Worm (Caenorhabditis elegans): ENCODE data around the gene gly-11.
A peak's percentile ranks its signal among the peaks of the same experiment; 100 is the strongest.

Gene gly-11

DNA sequence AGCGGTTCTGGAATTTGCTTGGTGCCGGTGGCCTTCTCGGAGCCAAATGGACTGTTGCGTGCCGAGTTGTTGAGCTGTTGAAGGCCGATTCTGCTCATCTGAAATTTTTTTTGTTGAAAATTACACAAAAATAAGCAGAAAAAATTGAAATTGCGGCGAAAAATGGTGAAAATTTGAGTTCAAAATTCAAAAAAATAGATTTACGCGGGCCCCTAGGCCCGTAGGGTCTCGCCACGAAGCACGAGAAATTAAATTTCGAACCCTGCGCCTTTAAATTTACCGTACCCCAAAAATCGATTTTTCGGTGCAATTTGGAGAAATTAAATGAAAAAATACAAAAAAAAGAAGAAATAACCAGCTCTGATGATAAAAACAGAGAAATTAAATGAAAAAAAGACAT, 48.2 kb upstream of the gly-11 start, which contains the start of gene gmn-1:
gmn-1 (minus strand) TSS at position 98 of the 400 bp plus-strand sequence.
- no peak for TF ChIP-seq ama-1 (optimal IDR thresholded peaks at IDR 0.05)
- TF ChIP-seq skn-1 (tag; optimal IDR thresholded peaks at IDR 0.05), result no peak
- no peak for TF ChIP-seq ceh-16 (tag; optimal IDR thresholded peaks at IDR 0.05)
- TF ChIP-seq nhr-11 (tag; optimal IDR thresholded peaks at IDR 0.05), result no peak
- no peak for TF ChIP-seq zag-1 (tag; optimal IDR thresholded peaks at IDR 0.05)
- no peak for TF ChIP-seq lin-39 (tag; optimal IDR thresholded peaks at IDR 0.05)
- no peak for TF ChIP-seq dmd-4 (tag; optimal IDR thresholded peaks at IDR 0.05)
- no peak for TF ChIP-seq nhr-25 (tag; optimal IDR thresholded peaks at IDR 0.05)
- no peak for TF ChIP-seq unc-62 (GFP tag; optimal IDR thresholded peaks at IDR 0.05)
- TF ChIP-seq ceh-82 (tag; optimal IDR thresholded peaks at IDR 0.05), result no peak
- TF ChIP-seq sem-4 (tag; optimal IDR thresholded peaks at IDR 0.05), result no peak
- no peak for TF ChIP-seq nhr-6 (tag; optimal IDR thresholded peaks at IDR 0.05)
- TF ChIP-seq sma-9 (GFP tag; optimal IDR thresholded peaks at IDR 0.05), result no peak
- TF ChIP-seq sma-9 (tag; optimal IDR thresholded peaks at IDR 0.05), result no peak
- TF ChIP-seq C34F6.9 (tag; optimal IDR thresholded peaks at IDR 0.05), result no peak
- TF ChIP-seq nhr-23 (tag; optimal IDR thresholded peaks at IDR 0.05), result no peak
- TF ChIP-seq nhr-129 (tag; optimal IDR thresholded peaks at IDR 0.05), result no peak

DNA sequence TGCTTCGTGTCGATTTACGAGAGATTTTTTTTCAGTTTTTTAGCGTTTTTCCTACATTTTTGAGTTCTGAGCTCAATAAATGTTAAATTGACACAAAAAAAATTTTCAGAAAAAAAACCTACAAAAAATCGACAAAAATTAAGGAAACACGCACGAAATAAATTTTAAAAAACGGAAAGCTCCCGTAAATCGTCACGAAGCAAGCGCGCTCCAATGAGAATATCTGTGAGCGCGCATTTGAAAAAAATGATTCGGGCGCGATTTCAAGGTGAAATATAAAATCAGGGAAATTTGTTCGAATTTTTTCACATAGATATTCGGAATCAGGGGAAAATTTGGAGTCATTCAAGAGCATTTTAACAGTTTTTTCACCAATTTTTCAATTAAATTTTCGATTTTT, 46.2 kb upstream of the gly-11 start:
- TF ChIP-seq fos-1 (tag; optimal IDR thresholded peaks at IDR 0.05) (no peak), dmd-4 (tag; optimal IDR thresholded peaks at IDR 0.05) (no peak), R02D3.7 (tag; optimal IDR thresholded peaks at IDR 0.05) (no peak), F13H6.1 (tag; optimal IDR thresholded peaks at IDR 0.05) (no peak), egl-27 (tag; optimal IDR thresholded peaks at IDR 0.05) (no peak), crh-2 (tag; optimal IDR thresholded peaks at IDR 0.05) (no peak), snpc-4 (tag; optimal IDR thresholded peaks at IDR 0.05) (no peak), blmp-1 (tag; optimal IDR thresholded peaks at IDR 0.05; ENCODE audit: insufficient read depth) (no peak), zag-1 (tag; optimal IDR thresholded peaks at IDR 0.05) (no peak)

DNA sequence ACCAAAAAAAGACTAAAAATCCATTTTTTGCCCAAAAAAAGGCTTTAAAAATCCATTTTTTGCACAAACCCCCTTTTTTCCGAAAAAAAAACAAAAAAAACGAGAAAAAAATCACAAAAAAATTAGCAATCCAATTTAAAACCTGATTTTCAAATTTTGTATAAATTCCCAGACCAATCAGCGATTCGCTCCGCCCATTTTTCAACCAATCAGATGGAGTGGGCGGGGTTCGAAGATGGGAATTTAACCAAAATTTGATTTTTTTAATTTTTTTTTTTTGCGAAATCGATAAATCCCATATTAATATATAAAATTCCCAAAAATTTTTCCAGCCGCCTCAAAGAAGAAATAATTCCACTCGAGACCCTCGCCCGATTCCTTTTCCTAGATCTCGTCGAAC, 44.4 kb upstream of the gly-11 start:
- TF ChIP-seq gmeb-1 (tag; optimal IDR thresholded peaks at IDR 0.05) (no peak), nhr-77 (tag; optimal IDR thresholded peaks at IDR 0.05) (no peak), crh-2 (tag; optimal IDR thresholded peaks at IDR 0.05) (no peak), fos-1 (tag; optimal IDR thresholded peaks at IDR 0.05) (no peak), F13H6.1 (tag; optimal IDR thresholded peaks at IDR 0.05) (no peak), mdl-1 (tag; optimal IDR thresholded peaks at IDR 0.05) (no peak), ama-1 (optimal IDR thresholded peaks at IDR 0.05) (no peak), skn-1 (tag; optimal IDR thresholded peaks at IDR 0.05) (no peak), nhr-129 (tag; optimal IDR thresholded peaks at IDR 0.05) (no peak), dmd-4 (tag; optimal IDR thresholded peaks at IDR 0.05) (no peak), Y55F3AM.14 (GFP tag; optimal IDR thresholded peaks at IDR 0.05) (no peak), blmp-1 (tag; optimal IDR thresholded peaks at IDR 0.05; ENCODE audit: insufficient read depth) (no peak), alr-1 (tag; optimal IDR thresholded peaks at IDR 0.05) (no peak), peb-1 (tag; optimal IDR thresholded peaks at IDR 0.05) (no peak)

DNA sequence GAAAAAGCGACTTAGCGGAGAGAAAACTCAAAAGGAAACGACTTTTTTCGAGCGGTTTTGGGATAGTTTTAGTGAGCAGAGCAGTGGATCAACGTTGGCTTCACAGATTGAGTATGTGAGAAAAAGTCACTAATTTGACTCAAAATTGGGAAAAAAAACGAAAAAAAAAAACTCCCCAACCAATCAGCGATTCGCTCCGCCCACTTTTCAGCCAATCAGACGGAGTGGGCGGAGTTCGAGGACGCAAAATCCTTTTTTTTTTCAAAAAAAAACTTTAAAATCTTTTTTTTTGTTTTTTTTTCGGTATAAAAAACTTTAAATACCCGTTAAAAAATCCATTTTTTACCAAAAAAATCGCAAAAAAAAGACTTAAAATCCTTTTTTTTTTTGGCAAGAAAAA, 43.8 kb upstream of the gly-11 start:
- no peak for TF ChIP-seq ZK546.5 (tag; optimal IDR thresholded peaks at IDR 0.05)
- no peak for TF ChIP-seq ama-1 (optimal IDR thresholded peaks at IDR 0.05)
- TF ChIP-seq lin-13 (GFP tag; optimal IDR thresholded peaks at IDR 0.05), result no peak

DNA sequence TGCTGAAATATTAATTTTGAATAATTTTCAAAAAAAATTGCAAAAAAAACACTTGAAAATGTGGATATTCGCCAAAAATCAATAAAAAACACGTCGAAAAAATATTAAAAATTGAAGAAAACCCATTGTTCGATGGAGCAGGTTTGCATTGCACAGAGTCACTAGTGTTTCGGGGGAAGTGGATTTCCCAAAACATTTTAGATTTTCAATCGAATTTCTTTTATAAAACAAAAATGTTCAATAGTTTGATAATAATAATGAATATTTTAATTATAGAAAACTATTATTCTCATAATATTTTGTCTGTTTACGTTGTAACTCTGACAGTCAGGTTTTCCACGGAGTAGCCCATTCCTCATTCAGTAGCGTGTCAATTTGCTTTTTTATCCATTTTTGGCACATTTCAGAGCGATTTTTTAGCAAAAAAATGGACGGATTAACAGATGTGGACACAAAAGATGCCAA, 41.6 kb upstream of the gly-11 start, which contains the start of the genes gex-4 and gphr-1:
gex-4 (minus strand) TSS at position 2 of the 465 bp plus-strand sequence.
gphr-1 (plus strand) TSS at position 415 of the 465 bp plus-strand sequence.
- TF ChIP-seq nhr-25 (tag; optimal IDR thresholded peaks at IDR 0.05), result peak; percentile 5
- TF ChIP-seq nhr-23 (tag; optimal IDR thresholded peaks at IDR 0.05), result no peak
- TF ChIP-seq nhr-12 (tag; optimal IDR thresholded peaks at IDR 0.05), result no peak
- no peak for TF ChIP-seq ztf-4 (tag; optimal IDR thresholded peaks at IDR 0.05)
- TF ChIP-seq unc-55 (GFP tag; optimal IDR thresholded peaks at IDR 0.05), result peak; percentile 69
- TF ChIP-seq aly-2 (tag; optimal IDR thresholded peaks at IDR 0.05), result no peak
- TF ChIP-seq peb-1 (tag; optimal IDR thresholded peaks at IDR 0.05), result no peak
- peak; percentile 67 for TF ChIP-seq C34F6.9 (tag; optimal IDR thresholded peaks at IDR 0.05)
- no peak for TF ChIP-seq Y55F3AM.14 (GFP tag; optimal IDR thresholded peaks at IDR 0.05)
- no peak for TF ChIP-seq lin-11 (tag; optimal IDR thresholded peaks at IDR 0.05)
- peak; percentile 29 for TF ChIP-seq crh-2 (tag; optimal IDR thresholded peaks at IDR 0.05)
- no peak for TF ChIP-seq mbf-1 (tag; optimal IDR thresholded peaks at IDR 0.05)
- TF ChIP-seq unc-39 (tag; optimal IDR thresholded peaks at IDR 0.05), result no peak
- TF ChIP-seq ceh-82 (tag; optimal IDR thresholded peaks at IDR 0.05), result no peak
- no peak for TF ChIP-seq alr-1 (tag; optimal IDR thresholded peaks at IDR 0.05)
- TF ChIP-seq nhr-21 (tag; optimal IDR thresholded peaks at IDR 0.05), result no peak
- peak; percentile 33 for TF ChIP-seq F13H6.1 (tag; optimal IDR thresholded peaks at IDR 0.05)
- TF ChIP-seq lin-13 (GFP tag; optimal IDR thresholded peaks at IDR 0.05), result peak; percentile 57
- no peak for TF ChIP-seq sma-9 (GFP tag; optimal IDR thresholded peaks at IDR 0.05)
- no peak for TF ChIP-seq sma-9 (tag; optimal IDR thresholded peaks at IDR 0.05)
- peak; percentile 48 for TF ChIP-seq gmeb-1 (tag; optimal IDR thresholded peaks at IDR 0.05)
- TF ChIP-seq skn-1 (tag; optimal IDR thresholded peaks at IDR 0.05), result no peak
- TF ChIP-seq nhr-10 (tag; optimal IDR thresholded peaks at IDR 0.05), result no peak
- no peak for TF ChIP-seq mdl-1 (tag; optimal IDR thresholded peaks at IDR 0.05)
- no peak for TF ChIP-seq nhr-6 (tag; optimal IDR thresholded peaks at IDR 0.05)
- peak; percentile 76 for TF ChIP-seq sem-4 (tag; optimal IDR thresholded peaks at IDR 0.05)
- TF ChIP-seq nhr-11 (tag; optimal IDR thresholded peaks at IDR 0.05), result no peak
- peak; percentile 53 for TF ChIP-seq snpc-4 (tag; optimal IDR thresholded peaks at IDR 0.05)
- TF ChIP-seq ztf-1 (GFP tag; conservative IDR thresholded peaks at IDR 0.05), result no peak
- no peak for TF ChIP-seq elt-3 (tag; optimal IDR thresholded peaks at IDR 0.05)
- peak; percentile 41 for TF ChIP-seq fos-1 (tag; optimal IDR thresholded peaks at IDR 0.05)
- no peak for TF ChIP-seq egl-27 (tag; optimal IDR thresholded peaks at IDR 0.05)
